Fruit fly (Drosophila melanogaster): Measurements from ENCODE around the gene nis.

nis gene

dm6 chr2L:1620797-1621196 is 33.8 kb upstream of the nis start (continued):
- TF ChIP-seq GATAe (GFP tag; conservative IDR thresholded peaks at IDR 0.05) (no peak), gt (GFP tag; IDR thresholded peaks at IDR 0.05) (0 out of 2 replicates have a peak, but pooled peaks have one; percentile 35), ERR (GFP tag; optimal IDR thresholded peaks at IDR 0.05) (peak; percentile 29), rib (GFP tag; IDR thresholded peaks at IDR 0.05) (no peak), Lpt (GFP tag; optimal IDR thresholded peaks at IDR 0.05) (no peak), dpn (GFP tag; optimal IDR thresholded peaks at IDR 0.05) (peak; percentile 60 to 62), CG7745 (tag; optimal IDR thresholded peaks at IDR 0.05) (no peak), Camta (GFP tag; optimal IDR thresholded peaks at IDR 0.05) (no peak), CG8089 (GFP tag; optimal IDR thresholded peaks at IDR 0.05) (peak; percentile 43), CG6854 (GFP tag; optimal IDR thresholded peaks at IDR 0.05) (peak; percentile 70), CG6683 (GFP tag; optimal IDR thresholded peaks at IDR 0.05) (peak; percentile 55), CG13123 (GFP tag; optimal IDR thresholded peaks at IDR 0.05) (no peak), chinmo (GFP tag; IDR thresholded peaks at IDR 0.05; ENCODE audit: partially characterized antibody) (no peak), CG34376 (GFP tag; optimal IDR thresholded peaks at IDR 0.05) (peak; percentile 59), Myb (GFP tag; optimal IDR thresholded peaks at IDR 0.05) (peak; percentile 40), Scr (GFP tag; IDR thresholded peaks at IDR 0.05; ENCODE audit: partially characterized antibody) (no peak), HHEX (GFP tag; optimal IDR thresholded peaks at IDR 0.05) (peak; percentile 54), tap (tag; optimal IDR thresholded peaks at IDR 0.05) (peak; percentile 29), CG4424 (GFP tag; optimal IDR thresholded peaks at IDR 0.05) (peak; percentile 37), bab2 (GFP tag; optimal IDR thresholded peaks at IDR 0.05) (peak; percentile 47), NC2α (GFP tag; optimal IDR thresholded peaks at IDR 0.05) (no peak), vfl (GFP tag; optimal IDR thresholded peaks at IDR 0.05) (peak; percentile 29), slou (GFP tag; optimal IDR thresholded peaks at IDR 0.05) (peak; percentile 58), dimm (GFP tag; IDR thresholded peaks at IDR 0.05) (peak; percentile 26), trem (tag; optimal IDR thresholded peaks at IDR 0.05) (no peak), CG6654 (GFP tag; optimal IDR thresholded peaks at IDR 0.05) (peak; percentile 17), HLHmδ (GFP tag; optimal IDR thresholded peaks at IDR 0.05) (no peak), Sry-δ (GFP tag; optimal IDR thresholded peaks at IDR 0.05) (peak; percentile 22), corto (GFP tag; optimal IDR thresholded peaks at IDR 0.05) (no peak), crol (GFP tag; IDR thresholded peaks at IDR 0.05) (peak; percentile 52), D (optimal IDR thresholded peaks at IDR 0.05) (no peak), D (GFP tag; optimal IDR thresholded peaks at IDR 0.05) (peak; percentile 64), CG12299 (tag; optimal IDR thresholded peaks at IDR 0.05) (peak; percentile 34), Meics (GFP tag; optimal IDR thresholded peaks at IDR 0.05) (peak; percentile 77), CG17361 (GFP tag; IDR thresholded peaks at IDR 0.05) (peak; percentile 48; the same call in 1 of the 3 replicates), CG13287 (GFP tag; IDR thresholded peaks at IDR 0.05; ENCODE audit: partially characterized antibody) (no peak), CG17359 (tag; optimal IDR thresholded peaks at IDR 0.05) (peak; percentile 57), her (GFP tag; optimal IDR thresholded peaks at IDR 0.05) (peak; percentile 55), inv (GFP tag; IDR thresholded peaks at IDR 0.05; ENCODE audit: partially characterized antibody) (no peak), ato (GFP tag; IDR thresholded peaks at IDR 0.05; ENCODE audit: partially characterized antibody) (no peak), CG9609 (GFP tag; optimal IDR thresholded peaks at IDR 0.05) (peak; percentile 55), amos (GFP tag; IDR thresholded peaks at IDR 0.05; ENCODE audit: partially characterized antibody) (no peak), croc (GFP tag; conservative IDR thresholded peaks at IDR 0.05) (peak; percentile 22; the same call in 1 of the 3 replicates), CG12155 (GFP tag; optimal IDR thresholded peaks at IDR 0.05) (peak; percentile 32), Deaf1 (tag; optimal IDR thresholded peaks at IDR 0.05) (peak; percentile 46), Nf-YB (GFP tag; optimal IDR thresholded peaks at IDR 0.05) (peak; percentile 38), C15 (GFP tag; IDR thresholded peaks at IDR 0.05) (peak; percentile 58; the same call in 1 of the 3 replicates), CG14965 (GFP tag; optimal IDR thresholded peaks at IDR 0.05; ENCODE audit: borderline replicate concordance) (no peak), ATbp (GFP tag; optimal IDR thresholded peaks at IDR 0.05) (peak; percentile 71), so (GFP tag; IDR thresholded peaks at IDR 0.05) (no peak; the same call in 1 of the 3 replicates), HLH54F (GFP tag; optimal IDR thresholded peaks at IDR 0.05) (peak; percentile 14)
